Fruit fly (Drosophila melanogaster) whole organism: ENCODE data around the gene Usp8.

Source experiments
- CG8478 ChIP-seq: fragments of >200 bp; optimal IDR thresholded peaks from 2 replicates; lab custom pipeline; 2018; ENCODE audit warnings: inconsistent platforms
- psq ChIP-seq: fragments of >200 bp; optimal IDR thresholded peaks from 2 replicates; lab custom pipeline; 2017

- TF ChIP-seq psq (no peak), CG8478 (lab: Kevin White, UChicago) (no peak)
Observed at dm6 chr3R:21096532-21097143, 37.4 kb upstream of the Usp8 start.
